Fruit fly (Drosophila melanogaster) whole organism, wandering third instar larva: ENCODE results near the gene nkd.

Source experiments
- Abd-B ChIP-seq: fragments of >200 bp; optimal IDR thresholded peaks from 2 replicates; lab custom pipeline; 2017; ENCODE audit warnings: missing biosample characterization, missing genetic modification characterization
- CG32264 ChIP-seq: fragments of 200-800 bp; sonication (Bioruptor generic); optimal IDR thresholded peaks from 2 replicates; lab custom pipeline; 2016; ENCODE audit warnings: missing biosample characterization, missing genetic modification characterization
- CG9705 ChIP-seq: fragments of 200-800 bp; sonication (Bioruptor generic); optimal IDR thresholded peaks from 2 replicates; lab custom pipeline; 2018; ENCODE audit warnings: missing biosample characterization, mild to moderate bottlenecking, missing genetic modification characterization
- CrebA ChIP-seq: fragments of 200-800 bp; sonication (Bioruptor generic); optimal IDR thresholded peaks from 2 replicates; lab custom pipeline; 2016; ENCODE audit warnings: missing biosample characterization, mild to moderate bottlenecking, missing genetic modification characterization, borderline replicate concordance
- Dfd ChIP-seq: fragments of >200 bp; optimal IDR thresholded peaks from 2 replicates; lab custom pipeline; 2017; ENCODE audit warnings: missing biosample characterization, missing genetic modification characterization
- Dif ChIP-seq: fragments of 200-275, 200-300 bp; sonication (Bioruptor generic); optimal IDR thresholded peaks from 2 replicates; lab custom pipeline; 2018; ENCODE audit warnings: missing biosample characterization, missing genetic modification characterization; ENCODE audit not compliant: partially characterized antibody
- GATAd ChIP-seq: sonication (Bioruptor generic); optimal IDR thresholded peaks from 2 replicates; lab custom pipeline; 2016; ENCODE audit warnings: missing biosample characterization, missing genetic modification characterization
- HLH106 ChIP-seq: fragments of 200-800 bp; optimal IDR thresholded peaks from 3 replicates; lab custom pipeline; 2019; ENCODE audit warnings: missing biosample characterization, mild to moderate bottlenecking, missing genetic modification characterization, moderate library complexity
- Hnf4 ChIP-seq: fragments of 200-800 bp; sonication (Bioruptor generic); optimal IDR thresholded peaks from 2 replicates; lab custom pipeline; 2016; ENCODE audit warnings: missing biosample characterization, mild to moderate bottlenecking, missing genetic modification characterization
- Hr78 ChIP-seq: fragments of >200 bp; optimal IDR thresholded peaks from 2 replicates; lab custom pipeline; 2017; ENCODE audit warnings: missing biosample characterization, missing genetic modification characterization
- Hr83 ChIP-seq: fragments of 200-300 bp; sonication (Bioruptor generic); optimal IDR thresholded peaks from 2 replicates; lab custom pipeline; 2016; ENCODE audit warnings: missing biosample characterization, mild to moderate bottlenecking, missing genetic modification characterization, moderate library complexity; ENCODE audit not compliant: poor library complexity, severe bottlenecking
- Jra ChIP-seq: sonication (Bioruptor generic); optimal IDR thresholded peaks from 2 replicates; lab custom pipeline; 2016; ENCODE audit warnings: missing biosample characterization, missing genetic modification characterization
- Mio ChIP-seq: sonication (Bioruptor generic); optimal IDR thresholded peaks from 2 replicates; lab custom pipeline; 2016; ENCODE audit warnings: missing biosample characterization, missing genetic modification characterization
- Myc ChIP-seq: fragments of >200 bp; optimal IDR thresholded peaks from 2 replicates; lab custom pipeline; 2017
- N ChIP-seq: fragments of >200 bp; optimal IDR thresholded peaks from 2 replicates; lab custom pipeline; 2018; ENCODE audit warnings: missing biosample characterization, missing external identifiers, missing genetic modification characterization
- OdsH ChIP-seq: fragments of 200-800 bp; sonication (Bioruptor generic); optimal IDR thresholded peaks from 2 replicates; lab custom pipeline; 2016; ENCODE audit warnings: missing biosample characterization, mild to moderate bottlenecking, missing genetic modification characterization
- Rel ChIP-seq, 2 experiments: fragments of 200-800 bp; sonication (Bioruptor generic) in 1 of 2; optimal IDR thresholded peaks; 2 replicates in 1 of 2; 3 replicates in 1 of 2; lab custom pipeline; 2016 to 2019; ENCODE audit warnings: mild to moderate bottlenecking in 2 of 2, missing biosample characterization in 2 of 2, missing genetic modification characterization in 2 of 2, moderate library complexity in 1 of 2
- Sp1 ChIP-seq: fragments of 200-800 bp; sonication (Bioruptor generic); optimal IDR thresholded peaks from 3 replicates; lab custom pipeline; 2019; ENCODE audit warnings: missing biosample characterization, mild to moderate bottlenecking, missing genetic modification characterization, moderate library complexity
- Vsx2 ChIP-seq: fragments of 200-300, 225-300 bp; sonication (Bioruptor generic); optimal IDR thresholded peaks from 2 replicates; lab custom pipeline; 2018; ENCODE audit warnings: missing biosample characterization, missing genetic modification characterization; ENCODE audit not compliant: partially characterized antibody
- br ChIP-seq: fragments of 200-800 bp; sonication (Bioruptor generic); optimal IDR thresholded peaks from 2 replicates; lab custom pipeline; 2016; ENCODE audit warnings: missing biosample characterization, missing genetic modification characterization
- brk ChIP-seq: fragments of 200-800 bp; sonication (Bioruptor generic); optimal IDR thresholded peaks from 2 replicates; lab custom pipeline; 2016; ENCODE audit warnings: missing biosample characterization, mild to moderate bottlenecking, missing genetic modification characterization
- dl ChIP-seq, 2 experiments: fragments of 175-275, 200-275 bp in 1 of 2; fragments of 200-275 bp in 1 of 2; sonication (Bioruptor generic); optimal IDR thresholded peaks; lab custom pipeline; 2018; ENCODE audit warnings: mild to moderate bottlenecking in 2 of 2, missing biosample characterization in 2 of 2, missing genetic modification characterization in 2 of 2, moderate library complexity in 2 of 2; ENCODE audit not compliant: partially characterized antibody in 2 of 2, insufficient read depth in 1 of 2
- dmrt93B ChIP-seq: fragments of 200-800 bp; sonication (Bioruptor generic); optimal IDR thresholded peaks from 2 replicates; lab custom pipeline; 2018; ENCODE audit warnings: missing biosample characterization, mild to moderate bottlenecking, missing genetic modification characterization
- dsf ChIP-seq: sonication (Bioruptor generic); optimal IDR thresholded peaks from 2 replicates; lab custom pipeline; 2016; ENCODE audit warnings: missing biosample characterization, missing genetic modification characterization, borderline replicate concordance
- ey ChIP-seq: fragments of 200-800 bp; sonication (Bioruptor generic); optimal IDR thresholded peaks from 2 replicates; lab custom pipeline; 2016; ENCODE audit warnings: missing biosample characterization, missing genetic modification characterization
- foxo ChIP-seq, 2 experiments: fragments of 200-800 bp; sonication (Bioruptor generic); optimal IDR thresholded peaks; 2 replicates in 1 of 2; 3 replicates in 1 of 2; lab custom pipeline; 2016 to 2017; ENCODE audit warnings: missing biosample characterization in 2 of 2, missing genetic modification characterization in 2 of 2
- fru ChIP-seq: fragments of 200-800 bp; sonication (Bioruptor generic); optimal IDR thresholded peaks from 3 replicates; lab custom pipeline; 2016; ENCODE audit warnings: missing biosample characterization, mild to moderate bottlenecking, missing genetic modification characterization
- h ChIP-seq: fragments of 200-800 bp; sonication (Bioruptor generic); optimal IDR thresholded peaks from 3 replicates; lab custom pipeline; 2016; ENCODE audit warnings: missing biosample characterization, mild to moderate bottlenecking, missing genetic modification characterization
- jim ChIP-seq: fragments of 175-275, 200-325 bp; sonication (Bioruptor generic); optimal IDR thresholded peaks from 2 replicates; lab custom pipeline; 2016; ENCODE audit warnings: missing biosample characterization, mild to moderate bottlenecking, missing genetic modification characterization
- lola ChIP-seq: fragments of >200 bp; optimal IDR thresholded peaks from 2 replicates; lab custom pipeline; 2017; ENCODE audit warnings: missing biosample characterization, missing genetic modification characterization
- pan ChIP-seq: fragments of >200 bp; optimal IDR thresholded peaks from 2 replicates; lab custom pipeline; 2017
- psq ChIP-seq: fragments of 200-800 bp; sonication (Bioruptor generic); optimal IDR thresholded peaks from 3 replicates; lab custom pipeline; 2017; ENCODE audit warnings: missing biosample characterization, mild to moderate bottlenecking, missing genetic modification characterization, moderate library complexity
- rgr ChIP-seq: fragments of 200-800 bp; sonication (Bioruptor generic); optimal IDR thresholded peaks from 3 replicates; lab custom pipeline; 2016; ENCODE audit warnings: missing biosample characterization, mild to moderate bottlenecking, missing genetic modification characterization
- sage ChIP-seq: fragments of 200-800 bp; sonication (Bioruptor generic); optimal IDR thresholded peaks from 2 replicates; lab custom pipeline; 2016; ENCODE audit warnings: missing biosample characterization, mild to moderate bottlenecking, missing genetic modification characterization
- sv ChIP-seq: fragments of 200-800 bp; sonication (Bioruptor generic); optimal IDR thresholded peaks from 3 replicates; lab custom pipeline; 2016; ENCODE audit warnings: missing biosample characterization, missing genetic modification characterization
- tai ChIP-seq: sonication (Bioruptor generic); optimal IDR thresholded peaks from 2 replicates; lab custom pipeline; 2016; ENCODE audit warnings: missing biosample characterization, missing genetic modification characterization
- usp ChIP-seq: fragments of >200 bp; optimal IDR thresholded peaks from 2 replicates; lab custom pipeline; 2017; ENCODE audit warnings: missing biosample characterization, missing genetic modification characterization
- woc ChIP-seq: sonication (Bioruptor generic); optimal IDR thresholded peaks from 2 replicates; lab custom pipeline; 2016; ENCODE audit warnings: missing biosample characterization, mild to moderate bottlenecking, missing genetic modification characterization

nkd gene

DNA sequence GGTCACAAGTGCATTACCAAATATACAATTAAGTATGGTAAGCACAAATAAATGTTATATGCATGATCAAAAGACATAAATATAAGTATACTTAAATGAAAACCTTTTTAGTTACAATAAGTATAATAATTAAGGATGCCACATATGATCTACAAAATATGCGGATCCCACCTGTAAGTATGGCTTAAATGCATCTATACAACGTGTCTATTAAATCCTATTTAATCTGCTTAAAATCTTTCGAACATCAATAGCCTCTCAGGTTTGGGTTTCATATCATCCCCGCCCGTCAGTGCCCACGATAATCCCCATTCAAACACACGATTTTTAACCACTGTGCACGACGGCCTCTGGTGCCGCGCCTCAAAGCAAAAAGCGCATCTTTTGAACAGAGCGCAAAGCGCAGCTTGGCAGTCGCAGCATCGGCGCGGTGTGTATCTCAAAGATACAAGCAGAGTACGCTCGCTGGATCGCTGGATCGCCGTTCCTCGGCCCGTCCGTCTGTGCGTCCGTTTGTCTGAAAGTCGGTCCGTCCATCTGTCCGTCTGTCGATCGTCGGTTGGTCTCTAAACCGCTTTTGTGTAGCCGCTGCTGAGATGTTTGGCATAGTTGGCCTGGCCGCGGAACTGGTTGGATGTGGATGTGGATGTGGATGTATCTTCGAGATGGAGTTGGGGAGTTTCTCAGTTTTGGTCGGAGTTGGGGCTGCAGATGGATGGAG is 3.4 kb downstream of the nkd start:
- no peak for TF ChIP-seq lola (GFP tag; lab: Kevin White, UChicago)
- TF ChIP-seq Sp1 (GFP tag; lab: Kevin White, UChicago), result peak; percentile 79
- no peak for TF ChIP-seq Mio (GFP tag; lab: Kevin White, UChicago)
- peak; percentile 58 for TF ChIP-seq rgr (GFP tag; lab: Kevin White, UChicago)
- peak; percentile 56 for TF ChIP-seq dmrt93B (GFP tag; lab: Kevin White, UChicago)
- TF ChIP-seq N (GFP tag; lab: Kevin White, UChicago), result no peak
- no peak for TF ChIP-seq dl (GFP tag; optimal IDR thresholded peaks at IDR 0.05; lab: Kevin White, UChicago; ENCODE audit: insufficient read depth in 1 of 2, partially characterized antibody in 2 of 2)
- peak; percentile 63 for TF ChIP-seq tai (GFP tag; lab: Kevin White, UChicago)
- peak; percentile 29 for TF ChIP-seq Dif (GFP tag; lab: Kevin White, UChicago)
- no peak for TF ChIP-seq Abd-B (GFP tag; lab: Kevin White, UChicago)
- TF ChIP-seq CrebA (GFP tag; lab: Kevin White, UChicago), result no peak
- peak; percentile 70 for TF ChIP-seq sage (GFP tag; lab: Kevin White, UChicago)
- TF ChIP-seq OdsH (GFP tag; lab: Kevin White, UChicago), result peak; percentile 84
- peak; percentile 86 for TF ChIP-seq psq
- TF ChIP-seq sv (GFP tag; lab: Kevin White, UChicago), result peak; percentile 20
- TF ChIP-seq brk (GFP tag; lab: Kevin White, UChicago), result peak; percentile 3
- TF ChIP-seq usp (GFP tag; lab: Kevin White, UChicago), result no peak
- TF ChIP-seq fru, result peak; percentile 84
- TF ChIP-seq HLH106 (tag; lab: Kevin White, UChicago), result peak; percentile 74
- TF ChIP-seq pan (lab: Kevin White, UChicago), result no peak
- TF ChIP-seq Hnf4 (GFP tag; lab: Kevin White, UChicago), result peak; percentile 23
- TF ChIP-seq Vsx2 (GFP tag; lab: Kevin White, UChicago), result no peak
- peak; percentile 72 for TF ChIP-seq br (GFP tag; lab: Kevin White, UChicago)
- no peak for TF ChIP-seq dsf (GFP tag; lab: Kevin White, UChicago)
- TF ChIP-seq foxo (GFP tag; optimal IDR thresholded peaks at IDR 0.05; lab: Kevin White, UChicago), result peak in 1 of 2 experiments; percentile 79
- TF ChIP-seq woc (GFP tag; lab: Kevin White, UChicago), result peak; percentile 72
- TF ChIP-seq Hr83 (GFP tag; lab: Kevin White, UChicago), result peak; percentile 27
- TF ChIP-seq CG32264 (GFP tag; lab: Kevin White, UChicago), result peak; percentile 31
- no peak for TF ChIP-seq GATAd (GFP tag; lab: Kevin White, UChicago)
- peak; percentile 62 for TF ChIP-seq Rel (GFP tag; optimal IDR thresholded peaks at IDR 0.05; lab: Kevin White, UChicago)
- TF ChIP-seq Rel (tag; optimal IDR thresholded peaks at IDR 0.05; lab: Kevin White, UChicago), result no peak
- peak; percentile 72 for TF ChIP-seq ey (GFP tag; lab: Kevin White, UChicago)
- peak; percentile 83 for TF ChIP-seq h (GFP tag; lab: Kevin White, UChicago)
- TF ChIP-seq jim (GFP tag; lab: Kevin White, UChicago), result no peak
- no peak for TF ChIP-seq Myc (lab: Kevin White, UChicago)
- no peak for TF ChIP-seq Jra (GFP tag; lab: Kevin White, UChicago)
- peak; percentile 13 for TF ChIP-seq CG9705 (GFP tag; lab: Kevin White, UChicago)
- TF ChIP-seq Dfd, result no peak
- no peak for TF ChIP-seq Hr78
- TF ChIP-seq, all 38 proteins: peak for 22

DNA sequence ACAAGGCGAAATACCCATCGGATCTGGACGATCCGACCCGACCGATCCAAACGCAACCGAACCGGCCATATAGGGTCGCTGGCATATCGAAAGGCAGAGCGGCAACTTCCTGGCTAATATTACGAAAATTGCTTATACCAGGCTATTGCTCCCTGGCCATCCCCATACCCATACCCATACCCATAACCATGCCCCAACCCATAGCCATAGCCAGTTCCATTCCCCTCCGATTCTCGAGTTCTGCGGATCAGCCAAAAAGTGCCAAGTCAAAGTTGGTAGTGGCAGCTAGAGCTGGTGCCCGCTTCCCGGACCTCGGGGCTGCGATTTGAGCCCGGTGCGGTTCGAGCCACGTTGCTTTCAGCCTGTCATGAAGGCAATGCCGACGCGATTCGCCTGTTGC is 4.1 kb downstream of the nkd start:
- TF ChIP-seq CrebA (GFP tag; lab: Kevin White, UChicago) (peak; percentile 23), Vsx2 (GFP tag; lab: Kevin White, UChicago) (peak; percentile 73), dmrt93B (GFP tag; lab: Kevin White, UChicago) (no peak), dl (GFP tag; optimal IDR thresholded peaks at IDR 0.05; lab: Kevin White, UChicago; ENCODE audit: insufficient read depth in 1 of 2, partially characterized antibody in 2 of 2) (peak in 1 of 2 experiments; percentile 41)
